Worm (Caenorhabditis elegans) whole organism, L4 larva: ENCODE measurements around the gene str-138.

ENCODE experiments used
- ces-1 ChIP-seq: fragments of 150-350 bp; sonication (generic microtip); optimal IDR thresholded peaks from 4 replicates; lab custom pipeline; 2014; ENCODE audit warnings: missing biosample characterization, missing genetic modification reagents, missing genetic modification characterization
- mep-1 ChIP-seq: fragments of 150-350 bp; sonication (generic microtip); optimal IDR thresholded peaks from 3 replicates; lab custom pipeline; 2014; ENCODE audit warnings: missing biosample characterization, missing genetic modification characterization
- pha-4 ChIP-seq, 2 experiments: fragments of 150-350 bp in 1 of 2; fragments of 200-800 bp in 1 of 2; sonication (Bioruptor generic) in 1 of 2; IDR thresholded peaks in 1 of 2; optimal IDR thresholded peaks in 1 of 2; 2 replicates each; pipeline versions ENCODE4 v1.3.6 to Lab custom; 2014 to 2022; ENCODE audit warnings: missing genetic modification characterization in 2 of 2, missing genetic modification reagents in 2 of 2, missing biosample characterization in 1 of 2, missing compliant biosample characterization in 1 of 2
- spr-3 ChIP-seq: fragments of 200-800 bp; sonication (Bioruptor generic); optimal IDR thresholded peaks from 2 replicates; lab custom pipeline; 2018; ENCODE audit warnings: mild to moderate bottlenecking, missing genetic modification characterization, missing compliant biosample characterization

- TF ChIP-seq spr-3: no peak
- TF ChIP-seq pha-4 (GFP tag; IDR thresholded peaks at IDR 0.05; lab: Robert Waterston, UW): no peak
- no peak for TF ChIP-seq pha-4 (tag; optimal IDR thresholded peaks at IDR 0.05; lab: Kevin White, UChicago)
- no peak for TF ChIP-seq mep-1
- no peak for TF ChIP-seq ces-1 (GFP tag; lab: Kevin White, UChicago)
These were observed 33.2 kb upstream of the str-138 start for ce11 chrV:8025259-8025658.
